Fruit fly (Drosophila melanogaster) whole organism, embryonic: ENCODE measurements around the gene smash.

ENCODE experiments used
- CG10431 ChIP-seq: fragments of 200-800 bp; sonication (Bioruptor generic); optimal IDR thresholded peaks from 3 replicates; lab custom pipeline; 2018; ENCODE audit warnings: missing biosample characterization, mild to moderate bottlenecking, missing genetic modification characterization
- CG10462 ChIP-seq: fragments of 200-800 bp; sonication (Bioruptor generic); optimal IDR thresholded peaks from 2 replicates; lab custom pipeline; 2016; ENCODE audit warnings: missing biosample characterization, missing genetic modification characterization
- CG10543 ChIP-seq: fragments of 200-800 bp; sonication (Bioruptor generic); optimal IDR thresholded peaks from 3 replicates; lab custom pipeline; 2017; ENCODE audit warnings: missing biosample characterization, mild to moderate bottlenecking, missing genetic modification characterization, moderate library complexity
- CG12155 ChIP-seq: fragments of 200-800 bp; sonication (Bioruptor generic); optimal IDR thresholded peaks from 3 replicates; lab custom pipeline; 2016; ENCODE audit warnings: missing biosample characterization, missing genetic modification characterization
- CG13624 ChIP-seq: fragments of 200-800 bp; sonication (Bioruptor generic); optimal IDR thresholded peaks from 2 replicates; lab custom pipeline; 2016; ENCODE audit warnings: missing biosample characterization, missing genetic modification characterization
- CG14965 ChIP-seq: fragments of 200-800 bp; sonication (Bioruptor generic); optimal IDR thresholded peaks from 2 replicates; lab custom pipeline; 2016; ENCODE audit warnings: missing biosample characterization, missing genetic modification characterization, borderline replicate concordance
- CG2712 ChIP-seq: fragments of 200-800 bp; optimal IDR thresholded peaks from 3 replicates; lab custom pipeline; 2019; ENCODE audit warnings: missing biosample characterization, mild to moderate bottlenecking, missing genetic modification characterization, moderate library complexity
- CG31388 ChIP-seq: fragments of 200-800 bp; sonication (Bioruptor generic); optimal IDR thresholded peaks from 2 replicates; lab custom pipeline; 2016; ENCODE audit warnings: missing biosample characterization, missing genetic modification characterization
- CG31441 ChIP-seq: fragments of 200-800 bp; sonication (Bioruptor generic); IDR thresholded peaks from 2 replicates; pipeline ENCODE4 v1.3.6; 2022; ENCODE audit warnings: missing biosample characterization, missing genetic modification characterization
- CG32772 ChIP-seq: fragments of 200-800 bp; sonication (Bioruptor generic); IDR thresholded peaks from 2 replicates; pipeline ENCODE4 v1.3.6; 2022; ENCODE audit warnings: missing biosample characterization, missing genetic modification characterization
- CG3995 ChIP-seq: fragments of 200-800 bp; sonication (Bioruptor generic); optimal IDR thresholded peaks from 3 replicates; lab custom pipeline; 2016; ENCODE audit warnings: missing biosample characterization, missing genetic modification characterization
- CG4404 ChIP-seq: fragments of 200-800 bp; sonication (Bioruptor generic); IDR thresholded peaks from 2 replicates; pipeline ENCODE4 v1.3.6; 2022; ENCODE audit warnings: missing biosample characterization, missing genetic modification characterization
- CG4424 ChIP-seq: fragments of 200-800 bp; sonication (Bioruptor generic); optimal IDR thresholded peaks from 3 replicates; lab custom pipeline; 2016; ENCODE audit warnings: missing biosample characterization, missing genetic modification characterization
- CG6854 ChIP-seq: fragments of 200-800 bp; sonication (Bioruptor generic); optimal IDR thresholded peaks from 3 replicates; lab custom pipeline; 2017; ENCODE audit warnings: missing biosample characterization, mild to moderate bottlenecking, missing genetic modification characterization
- CG7987 ChIP-seq: fragments of 200-800 bp; sonication (Bioruptor generic); optimal IDR thresholded peaks from 2 replicates; lab custom pipeline; 2018; ENCODE audit warnings: missing biosample characterization, mild to moderate bottlenecking, missing genetic modification characterization, moderate library complexity
- CG8290 ChIP-seq, 3 experiments: fragments of 200-800 bp; sonication (Bioruptor generic); optimal IDR thresholded peaks; 2 replicates each; lab custom pipeline; 2016 to 2019; ENCODE audit warnings: missing biosample characterization in 3 of 3, missing genetic modification characterization in 3 of 3, mild to moderate bottlenecking in 2 of 3, moderate library complexity in 1 of 3
- CG9797 ChIP-seq: fragments of 200-800 bp; sonication (Bioruptor generic); optimal IDR thresholded peaks from 3 replicates; lab custom pipeline; 2018; ENCODE audit warnings: missing biosample characterization, mild to moderate bottlenecking, missing genetic modification characterization
- Dfd ChIP-seq, 2 experiments: fragments of >200 bp; optimal IDR thresholded peaks; 2 replicates each; lab custom pipeline; 2017; ENCODE audit warnings: missing biosample characterization in 2 of 2, missing genetic modification characterization in 2 of 2
- Drgx ChIP-seq: fragments of 200-800 bp; sonication (Bioruptor generic); IDR thresholded peaks from 2 replicates; pipeline ENCODE4 v1.3.6; 2022; ENCODE audit warnings: missing biosample characterization, missing genetic modification characterization
- HmgD ChIP-seq: fragments of 200-800 bp; sonication (Bioruptor generic); optimal IDR thresholded peaks from 3 replicates; lab custom pipeline; 2016; ENCODE audit warnings: missing biosample characterization, missing genetic modification characterization
- Nf-YA ChIP-seq: fragments of 200-800 bp; sonication (Bioruptor generic); IDR thresholded peaks from 2 replicates; pipeline ENCODE4 v1.3.6; 2022; ENCODE audit warnings: missing biosample characterization, missing genetic modification characterization
- Scr ChIP-seq: fragments of 200-800 bp; sonication (Bioruptor generic); IDR thresholded peaks from 2 replicates; pipeline ENCODE4 v1.3.6; 2022; ENCODE audit warnings: missing biosample characterization, missing genetic modification characterization; ENCODE audit not compliant: partially characterized antibody
- Six4 ChIP-seq: fragments of 200-800 bp; sonication (Bioruptor generic); optimal IDR thresholded peaks from 2 replicates; lab custom pipeline; 2016; ENCODE audit warnings: missing biosample characterization, missing genetic modification characterization
- Sox100B ChIP-seq: fragments of 200-800 bp; sonication (Bioruptor generic); optimal IDR thresholded peaks from 3 replicates; lab custom pipeline; 2018; ENCODE audit warnings: missing biosample characterization, mild to moderate bottlenecking, missing genetic modification characterization
- Usf ChIP-seq: fragments of 200-800 bp; sonication (Bioruptor generic); optimal IDR thresholded peaks from 2 replicates; lab custom pipeline; 2017; ENCODE audit warnings: missing genotype, missing biosample characterization, missing genetic modification characterization
- Xrp1 ChIP-seq: fragments of 200-800 bp; sonication (Bioruptor generic); IDR thresholded peaks from 2 replicates; pipeline ENCODE4 v1.3.6; 2022; ENCODE audit warnings: missing biosample characterization, missing genetic modification characterization
- ato ChIP-seq: fragments of 200-800 bp; sonication (Bioruptor generic); IDR thresholded peaks from 2 replicates; pipeline ENCODE4 v1.3.6; 2022; ENCODE audit warnings: missing biosample characterization, missing genetic modification characterization; ENCODE audit not compliant: partially characterized antibody
- bbx ChIP-seq: fragments of 200-800 bp; sonication (Bioruptor generic); IDR thresholded peaks from 2 replicates; pipeline ENCODE4 v1.3.6; 2022; ENCODE audit warnings: missing biosample characterization, missing genetic modification characterization; ENCODE audit not compliant: partially characterized antibody
- cg ChIP-seq: fragments of 200-800 bp; sonication (Bioruptor generic); optimal IDR thresholded peaks from 3 replicates; lab custom pipeline; 2019; ENCODE audit warnings: missing biosample characterization, mild to moderate bottlenecking, missing genetic modification characterization, moderate library complexity
- chn ChIP-seq: fragments of 200-800 bp; sonication (Bioruptor generic); optimal IDR thresholded peaks from 2 replicates; lab custom pipeline; 2016; ENCODE audit warnings: missing biosample characterization, missing genetic modification characterization
- danr ChIP-seq: fragments of 200-800 bp; sonication (Bioruptor generic); IDR thresholded peaks from 2 replicates; pipeline ENCODE4 v1.3.6; 2022; ENCODE audit warnings: missing biosample characterization, missing genetic modification characterization
- dm ChIP-seq: fragments of 200-800 bp; sonication (Bioruptor generic); optimal IDR thresholded peaks from 3 replicates; lab custom pipeline; 2016; ENCODE audit warnings: missing biosample characterization, missing genetic modification characterization
- emc ChIP-seq: fragments of 200-800 bp; sonication (Bioruptor generic); optimal IDR thresholded peaks from 2 replicates; lab custom pipeline; 2016; ENCODE audit warnings: missing biosample characterization, missing genetic modification characterization
- eyg ChIP-seq: fragments of 200-800 bp; sonication (Bioruptor generic); optimal IDR thresholded peaks from 3 replicates; lab custom pipeline; 2016; ENCODE audit warnings: missing biosample characterization, missing genetic modification characterization
- fd64A ChIP-seq: fragments of 200-800 bp; sonication (Bioruptor generic); optimal IDR thresholded peaks from 3 replicates; lab custom pipeline; 2018; ENCODE audit warnings: missing biosample characterization, mild to moderate bottlenecking, missing genetic modification characterization
- gce ChIP-seq: fragments of 200-800 bp; sonication (Bioruptor generic); IDR thresholded peaks from 3 replicates; pipeline ENCODE4 v1.3.6; 2022; ENCODE audit warnings: missing biosample characterization, missing genetic modification characterization
- gcm2 ChIP-seq: fragments of 200-800 bp; sonication (Bioruptor generic); optimal IDR thresholded peaks from 2 replicates; lab custom pipeline; 2016; ENCODE audit warnings: missing biosample characterization, missing genetic modification characterization
- gt ChIP-seq: fragments of 200-800 bp; sonication (Bioruptor generic); IDR thresholded peaks from 2 replicates; pipeline ENCODE4 v1.3.6; 2022; ENCODE audit warnings: missing biosample characterization, missing genetic modification characterization
- ham ChIP-seq: fragments of 200-800 bp; sonication (Bioruptor generic); IDR thresholded peaks from 2 replicates; pipeline ENCODE4 v1.3.6; 2022; ENCODE audit warnings: missing biosample characterization, missing genetic modification characterization
- hkb ChIP-seq, 2 experiments: fragments of 200-800 bp in 1 of 2; fragments of >200 bp in 1 of 2; sonication (Bioruptor generic) in 1 of 2; IDR thresholded peaks in 1 of 2; optimal IDR thresholded peaks in 1 of 2; 2 replicates each; pipeline versions ENCODE4 v1.3.6 to Lab custom; 2017 to 2022; ENCODE audit warnings: missing biosample characterization in 1 of 2, missing genetic modification characterization in 1 of 2
- inv ChIP-seq: fragments of 200-800 bp; sonication (Bioruptor generic); IDR thresholded peaks from 2 replicates; pipeline ENCODE4 v1.3.6; 2022; ENCODE audit warnings: missing biosample characterization, missing genetic modification characterization; ENCODE audit not compliant: partially characterized antibody
- ken ChIP-seq: fragments of 200-800 bp; sonication (Bioruptor generic); IDR thresholded peaks from 3 replicates; pipeline ENCODE4 v1.3.6; 2022; ENCODE audit warnings: missing biosample characterization, missing genetic modification characterization
- mirr ChIP-seq: fragments of 200-800 bp; sonication (Bioruptor generic); optimal IDR thresholded peaks from 3 replicates; lab custom pipeline; 2018; ENCODE audit warnings: missing biosample characterization, mild to moderate bottlenecking, missing genetic modification characterization
- sens-2 ChIP-seq: fragments of 200-800 bp; sonication (Bioruptor generic); IDR thresholded peaks from 2 replicates; pipeline ENCODE4 v1.3.6; 2022; ENCODE audit warnings: missing biosample characterization, missing genetic modification characterization
- slbo ChIP-seq: fragments of 200-800 bp; sonication (Bioruptor generic); IDR thresholded peaks from 2 replicates; pipeline ENCODE4 v1.3.6; 2022; ENCODE audit warnings: missing biosample characterization, missing genetic modification characterization
- sqz ChIP-seq: fragments of 200-800 bp; sonication (Bioruptor generic); optimal IDR thresholded peaks from 3 replicates; lab custom pipeline; 2018; ENCODE audit warnings: missing biosample characterization, mild to moderate bottlenecking, missing genetic modification characterization
- ssp ChIP-seq: fragments of 200-800 bp; sonication (Bioruptor generic); IDR thresholded peaks from 2 replicates; pipeline ENCODE4 v1.3.6; 2022; ENCODE audit warnings: missing biosample characterization, missing genetic modification characterization
- twi ChIP-seq: fragments of 200-800 bp; optimal IDR thresholded peaks from 2 replicates; lab custom pipeline; 2019; ENCODE audit warnings: missing biosample characterization, mild to moderate bottlenecking, missing genetic modification characterization, moderate library complexity
- zfh2 ChIP-seq: fragments of 200-800 bp; sonication (Bioruptor generic); optimal IDR thresholded peaks from 2 replicates; lab custom pipeline; 2016; ENCODE audit warnings: missing biosample characterization, missing genetic modification characterization

The smash gene

DNA sequence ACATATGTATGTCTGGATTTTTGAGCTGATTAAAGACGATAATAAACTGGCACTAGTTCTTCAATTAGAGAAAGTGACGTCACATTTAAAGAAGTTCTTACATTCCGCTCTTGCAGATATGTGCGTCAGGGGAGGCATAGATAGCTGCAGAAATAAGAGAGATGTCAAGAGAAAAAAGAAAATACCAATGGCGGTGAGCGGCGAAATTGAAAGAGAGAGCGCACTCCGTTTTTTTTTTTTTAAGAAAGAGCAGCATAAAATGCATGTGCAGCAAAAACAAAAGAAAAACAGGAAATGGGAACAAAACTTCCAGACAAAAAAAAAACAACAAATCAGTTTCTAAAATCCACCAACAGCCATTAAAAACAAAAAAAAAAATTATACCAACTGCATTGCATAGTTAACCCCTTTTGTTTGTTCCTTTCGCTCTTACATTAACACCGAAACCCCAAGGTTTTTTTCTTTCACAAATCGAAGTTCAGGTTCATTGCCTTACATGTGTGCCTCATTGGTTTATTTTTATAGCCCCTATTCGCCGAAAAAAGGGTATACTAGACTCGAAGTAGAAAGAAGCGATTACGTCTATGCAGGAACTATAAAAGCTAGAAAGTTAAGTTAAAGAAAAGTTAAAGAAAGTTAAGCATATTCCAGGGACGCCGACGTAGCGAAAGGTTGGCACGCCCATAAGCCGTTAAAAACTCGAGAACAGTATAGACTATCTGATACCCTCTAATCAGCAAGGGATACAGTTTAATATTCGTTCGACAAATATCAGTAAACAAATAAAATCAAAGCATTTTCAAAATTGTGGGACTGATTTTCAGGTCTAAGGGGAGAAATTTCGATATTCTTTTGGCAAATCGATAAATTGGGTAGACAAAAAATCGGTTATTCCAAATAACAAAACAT is 81.5 kb downstream of the smash start (continued):
- TF ChIP-seq CG4424 (GFP tag; lab: Kevin White, UChicago) (no peak), CG7987 (GFP tag; lab: Kevin White, UChicago) (no peak), cg (peak; percentile 2), CG6854 (GFP tag; lab: Kevin White, UChicago) (no peak), CG13624 (GFP tag; lab: Kevin White, UChicago) (no peak), CG2712 (tag; lab: Kevin White, UChicago) (no peak), danr (GFP tag; lab: Robert Waterston, UW) (no peak), gce (GFP tag; lab: Robert Waterston, UW) (no peak), Drgx (GFP tag; lab: Robert Waterston, UW) (peak; percentile 64), dm (no peak), Nf-YA (GFP tag; lab: Robert Waterston, UW) (no peak), Sox100B (no peak), CG12155 (GFP tag; lab: Kevin White, UChicago) (no peak), ken (no peak), CG10543 (GFP tag; lab: Kevin White, UChicago) (no peak), gcm2 (GFP tag; lab: Kevin White, UChicago) (no peak), ssp (GFP tag; lab: Robert Waterston, UW) (no peak), sqz (GFP tag; lab: Kevin White, UChicago) (peak; percentile 94), Scr (GFP tag; lab: Robert Waterston, UW) (peak; percentile 56), hkb (optimal IDR thresholded peaks at IDR 0.05; lab: Kevin White, UChicago) (no peak), hkb (GFP tag; IDR thresholded peaks at IDR 0.05; lab: Robert Waterston, UW) (no peak), CG9797 (GFP tag; lab: Kevin White, UChicago) (no peak), emc (GFP tag; lab: Kevin White, UChicago) (no peak), CG10431 (GFP tag; lab: Kevin White, UChicago) (no peak), Six4 (GFP tag; lab: Kevin White, UChicago) (no peak), CG3995 (GFP tag; lab: Kevin White, UChicago) (no peak), mirr (no peak), bbx (GFP tag; lab: Robert Waterston, UW) (peak; percentile 69), sens-2 (GFP tag; lab: Robert Waterston, UW) (no peak), CG31388 (GFP tag; lab: Kevin White, UChicago) (no peak), inv (GFP tag; lab: Robert Waterston, UW) (peak; percentile 16; the same call in 1 of the 2 replicates), eyg (GFP tag; lab: Kevin White, UChicago) (no peak), HmgD (GFP tag; lab: Kevin White, UChicago) (no peak), CG4404 (GFP tag; lab: Robert Waterston, UW) (no peak), CG10462 (GFP tag; lab: Kevin White, UChicago) (no peak), gt (GFP tag; lab: Robert Waterston, UW) (no peak), twi (tag; lab: Kevin White, UChicago) (no peak), CG32772 (peak; percentile 17; the same call in 1 of the 2 replicates), zfh2 (GFP tag; lab: Kevin White, UChicago) (no peak), CG8290 (GFP tag; optimal IDR thresholded peaks at IDR 0.05; lab: Kevin White, UChicago) (no peak), CG8290 (tag; optimal IDR thresholded peaks at IDR 0.05; lab: Kevin White, UChicago) (no peak), Usf (GFP tag; lab: Kevin White, UChicago) (no peak), ham (GFP tag; lab: Robert Waterston, UW) (no peak), slbo (no peak), CG31441 (GFP tag; lab: Robert Waterston, UW) (no peak), ato (peak; percentile 19; the same call in 1 of the 2 replicates), Dfd (GFP tag; optimal IDR thresholded peaks at IDR 0.05; lab: Kevin White, UChicago) (no peak), Xrp1 (GFP tag; lab: Robert Waterston, UW) (no peak), chn (GFP tag; lab: Kevin White, UChicago) (no peak), fd64A (GFP tag; lab: Kevin White, UChicago) (no peak), CG14965 (no peak)
